Worm (Caenorhabditis elegans): ENCODE data around the gene F56C3.4.

F56C3.4 gene

ce11 chrX:1372464-1372863 lies 11.9 kb upstream of the F56C3.4 start:
- peak; percentile 29; the same call in 1 of the 2 replicates for TF ChIP-seq hmg-1.2 (GFP tag; IDR thresholded peaks at IDR 0.05)
- peak; percentile 63 for TF ChIP-seq zfh-2 (GFP tag; conservative IDR thresholded peaks at IDR 0.05)
- TF ChIP-seq snpc-4 (GFP tag; optimal IDR thresholded peaks at IDR 0.05): no peak
- TF ChIP-seq snpc-4 (tag; optimal IDR thresholded peaks at IDR 0.05): peak in 2 of 4 experiments; percentile 83 to 89
- TF ChIP-seq ceh-100 (GFP tag; IDR thresholded peaks at IDR 0.05): no peak
- TF ChIP-seq lag-1 (GFP tag; IDR thresholded peaks at IDR 0.05): no peak
- TF ChIP-seq dpl-1 (GFP tag; optimal IDR thresholded peaks at IDR 0.05): no peak

ce11 chrX:1371688-1372087 lies 11.2 kb upstream of the F56C3.4 start, which contains the start of gene fbxa-190:
Gene fbxa-190, plus strand, starts transcription at chrX:1372012.
- TF ChIP-seq ztf-22 (GFP tag; optimal IDR thresholded peaks at IDR 0.05) (no peak), nhr-80 (tag; optimal IDR thresholded peaks at IDR 0.05) (peak; percentile 51)

- no peak for TF ChIP-seq nhr-27 (tag; optimal IDR thresholded peaks at IDR 0.05)
- TF ChIP-seq hmg-1.2 (GFP tag; IDR thresholded peaks at IDR 0.05): peak; percentile 15; the same call in 1 of the 2 replicates
- no peak for TF ChIP-seq ets-4 (GFP tag; optimal IDR thresholded peaks at IDR 0.05)
- peak; percentile 77 for TF ChIP-seq gei-17 (GFP tag; optimal IDR thresholded peaks at IDR 0.05)
- no peak for TF ChIP-seq nfya-2 (GFP tag; IDR thresholded peaks at IDR 0.05)
- TF ChIP-seq ztf-6 (GFP tag; IDR thresholded peaks at IDR 0.05): no peak
- no peak for TF ChIP-seq pbrm-1 (GFP tag; IDR thresholded peaks at IDR 0.05)
- no peak for TF ChIP-seq efl-1 (GFP tag; optimal IDR thresholded peaks at IDR 0.05)
- no peak for TF ChIP-seq F39B2.1 (GFP tag; IDR thresholded peaks at IDR 0.05)
- 0 out of 2 replicates have a peak, but pooled peaks have one; percentile 41 for TF ChIP-seq dox-1 (GFP tag; IDR thresholded peaks at IDR 0.05)
- TF ChIP-seq F10E7.11 (tag; optimal IDR thresholded peaks at IDR 0.05): no peak
These were observed 10.3 kb upstream of the F56C3.4 start, which contains the start of gene F56C3.7 for ce11 chrX:1370736-1371281. Gene F56C3.7, minus strand, starts transcription at chrX:1370786.

ce11 chrX:1367416-1367815 lies 6.9 kb upstream of the F56C3.4 start, which contains the start of gene dgn-2:
Gene dgn-2, minus strand, starts transcription at chrX:1367516.
- no peak for TF ChIP-seq ceh-79 (tag; optimal IDR thresholded peaks at IDR 0.05)
- no peak for TF ChIP-seq Y95B8A.8 (GFP tag; IDR thresholded peaks at IDR 0.05)
- no peak for TF ChIP-seq xnd-1 (tag; optimal IDR thresholded peaks at IDR 0.05)
- no peak for TF ChIP-seq sea-2 (GFP tag; IDR thresholded peaks at IDR 0.05)
- no peak for TF ChIP-seq ztf-3 (GFP tag; optimal IDR thresholded peaks at IDR 0.05)
- TF ChIP-seq efl-1 (GFP tag; optimal IDR thresholded peaks at IDR 0.05): no peak
- TF ChIP-seq F10E7.11 (tag; optimal IDR thresholded peaks at IDR 0.05): no peak
- TF ChIP-seq F37B4.10 (GFP tag; IDR thresholded peaks at IDR 0.05): no peak
- no peak for TF ChIP-seq chd-7 (tag; optimal IDR thresholded peaks at IDR 0.05)
- no peak for TF ChIP-seq pbrm-1 (GFP tag; IDR thresholded peaks at IDR 0.05)
- TF ChIP-seq rcor-1 (GFP tag; IDR thresholded peaks at IDR 0.05): no peak
- no peak for TF ChIP-seq ceh-100 (GFP tag; IDR thresholded peaks at IDR 0.05)
- no peak for TF ChIP-seq ama-1 (optimal IDR thresholded peaks at IDR 0.05)
- TF ChIP-seq ama-1 (GFP tag; optimal IDR thresholded peaks at IDR 0.05): no peak
- no peak for TF ChIP-seq sdz-38 (tag; optimal IDR thresholded peaks at IDR 0.05)
- no peak for TF ChIP-seq ets-4 (GFP tag; optimal IDR thresholded peaks at IDR 0.05)
- TF ChIP-seq ztf-18 (tag; optimal IDR thresholded peaks at IDR 0.05): no peak
- no peak for TF ChIP-seq Y53F4B.3 (GFP tag; IDR thresholded peaks at IDR 0.05)
- no peak for TF ChIP-seq ztf-22 (GFP tag; optimal IDR thresholded peaks at IDR 0.05)

ce11 chrX:1358295-1358694 lies 2.2 kb downstream of the F56C3.4 start, which contains the start of gene F56C3.3:
Gene F56C3.3, minus strand, starts transcription at chrX:1358395.
- no peak for TF ChIP-seq hmg-1.2 (GFP tag; IDR thresholded peaks at IDR 0.05)
- no peak for TF ChIP-seq mes-4 (tag; optimal IDR thresholded peaks at IDR 0.05)
- TF ChIP-seq Y79H2A.3 (GFP tag; conservative IDR thresholded peaks at IDR 0.05): no peak
- no peak for TF ChIP-seq dpff-1 (tag; optimal IDR thresholded peaks at IDR 0.05)
- no peak for TF ChIP-seq ztf-25 (GFP tag; IDR thresholded peaks at IDR 0.05)
- TF ChIP-seq F57A8.1 (GFP tag; optimal IDR thresholded peaks at IDR 0.05): no peak
- no peak for TF ChIP-seq let-607 (tag; optimal IDR thresholded peaks at IDR 0.05)
- no peak for TF ChIP-seq ceh-100 (GFP tag; IDR thresholded peaks at IDR 0.05)
- no peak for TF ChIP-seq F10E7.11 (tag; optimal IDR thresholded peaks at IDR 0.05)
- no peak for TF ChIP-seq ceh-40 (GFP tag; IDR thresholded peaks at IDR 0.05)
- TF ChIP-seq tlf-1 (GFP tag; optimal IDR thresholded peaks at IDR 0.05): no peak
- TF ChIP-seq K12H6.12 (tag; optimal IDR thresholded peaks at IDR 0.05): no peak

Data from whole organism, young adult.